Fruit fly (Drosophila melanogaster): ENCODE data around the gene Syx7.

Gene Syx7

dm6 chr3L:21417884-21418536, 27.6 kb upstream of the Syx7 start (continued):
- TF ChIP-seq onecut (GFP tag; IDR thresholded peaks at IDR 0.05) (0 out of 2 replicates have a peak, but pooled peaks have one; percentile 10), CG15269 (tag; optimal IDR thresholded peaks at IDR 0.05) (peak; percentile 74), CG33557 (GFP tag; optimal IDR thresholded peaks at IDR 0.05) (no peak), CG2120 (GFP tag; optimal IDR thresholded peaks at IDR 0.05) (peak; percentile 57), Hsf (GFP tag; optimal IDR thresholded peaks at IDR 0.05) (peak; percentile 41), CG30020 (tag; optimal IDR thresholded peaks at IDR 0.05) (no peak), Dip3 (GFP tag; optimal IDR thresholded peaks at IDR 0.05) (no peak), NfI (GFP tag; optimal IDR thresholded peaks at IDR 0.05) (peak; percentile 25), abd-A (tag; optimal IDR thresholded peaks at IDR 0.05) (no peak), CG15011 (GFP tag; optimal IDR thresholded peaks at IDR 0.05) (peak; percentile 45), CG32532 (GFP tag; IDR thresholded peaks at IDR 0.05) (peak; percentile 50; the same call in 1 of the 2 replicates), stc (GFP tag; IDR thresholded peaks at IDR 0.05) (peak; percentile 48; the same call in 1 of the 2 replicates), Dbx (GFP tag; IDR thresholded peaks at IDR 0.05) (0 out of 3 replicates have a peak, but pooled peaks have one; percentile 42), CG1024 (GFP tag; IDR thresholded peaks at IDR 0.05) (no peak), fd64A (GFP tag; optimal IDR thresholded peaks at IDR 0.05) (no peak), CG18262 (tag; optimal IDR thresholded peaks at IDR 0.05) (peak; percentile 76), Rfx (GFP tag; IDR thresholded peaks at IDR 0.05) (peak; percentile 48; the same call in 1 of the 2 replicates), CG31388 (GFP tag; optimal IDR thresholded peaks at IDR 0.05) (no peak), az2 (GFP tag; optimal IDR thresholded peaks at IDR 0.05) (peak; percentile 52), CG1529 (GFP tag; optimal IDR thresholded peaks at IDR 0.05) (peak; percentile 39), danr (GFP tag; IDR thresholded peaks at IDR 0.05) (peak; percentile 44; the same call in 1 of the 2 replicates), ttk (GFP tag; IDR thresholded peaks at IDR 0.05) (no peak), CTCF (GFP tag; optimal IDR thresholded peaks at IDR 0.05) (no peak), dimm (GFP tag; IDR thresholded peaks at IDR 0.05) (0 out of 2 replicates have a peak, but pooled peaks have one; percentile 12), ap (GFP tag; IDR thresholded peaks at IDR 0.05) (no peak), odd (GFP tag; optimal IDR thresholded peaks at IDR 0.05) (peak; percentile 41), lilli (GFP tag; optimal IDR thresholded peaks at IDR 0.05) (peak; percentile 11), CG7745 (tag; optimal IDR thresholded peaks at IDR 0.05) (no peak), Atf-2 (GFP tag; optimal IDR thresholded peaks at IDR 0.05) (no peak), CG18476 (GFP tag; optimal IDR thresholded peaks at IDR 0.05) (peak; percentile 36), ash1 (GFP tag; optimal IDR thresholded peaks at IDR 0.05) (no peak), CG4282 (GFP tag; optimal IDR thresholded peaks at IDR 0.05) (no peak), CG7271 (tag; optimal IDR thresholded peaks at IDR 0.05) (no peak), CG12219 (GFP tag; optimal IDR thresholded peaks at IDR 0.05) (no peak), ewg (GFP tag; optimal IDR thresholded peaks at IDR 0.05) (peak; percentile 23), ems (GFP tag; optimal IDR thresholded peaks at IDR 0.05) (no peak), seq (GFP tag; IDR thresholded peaks at IDR 0.05) (peak; percentile 32; the same call in 1 of the 2 replicates), CG12942 (GFP tag; optimal IDR thresholded peaks at IDR 0.05) (peak; percentile 39), CG7372 (GFP tag; IDR thresholded peaks at IDR 0.05) (0 out of 2 replicates have a peak, but pooled peaks have one; percentile 21), D19A (tag; optimal IDR thresholded peaks at IDR 0.05) (peak; percentile 57), CG6175 (GFP tag; IDR thresholded peaks at IDR 0.05) (peak; percentile 62; the same call in 1 of the 3 replicates), CG17912 (GFP tag; optimal IDR thresholded peaks at IDR 0.05) (no peak), Fer2 (tag; optimal IDR thresholded peaks at IDR 0.05) (no peak), sd (tag; optimal IDR thresholded peaks at IDR 0.05) (peak; percentile 79), Blimp-1 (GFP tag; optimal IDR thresholded peaks at IDR 0.05) (peak; percentile 63), cato (GFP tag; optimal IDR thresholded peaks at IDR 0.05; ENCODE audit: borderline replicate concordance) (peak; percentile 13), Sry-δ (GFP tag; optimal IDR thresholded peaks at IDR 0.05) (no peak), pfk (GFP tag; optimal IDR thresholded peaks at IDR 0.05) (no peak), Bteb2 (GFP tag; optimal IDR thresholded peaks at IDR 0.05) (no peak), CG10543 (GFP tag; optimal IDR thresholded peaks at IDR 0.05) (peak; percentile 63)
